Worm (Caenorhabditis elegans) whole organism, midembryonic: ENCODE data around the gene wdr-31.

Experiments used
- T22C8.4 ChIP-seq: fragments of 200-800 bp; sonication (Bioruptor generic); IDR thresholded peaks from 2 replicates; pipeline ENCODE4 v1.3.6; 2022; ENCODE audit warnings: missing genetic modification characterization, missing compliant biosample characterization
- flt-1 ChIP-seq: fragments of 200-800 bp; sonication (Bioruptor generic); IDR thresholded peaks from 2 replicates; pipeline ENCODE4 v1.3.6; 2022; ENCODE audit warnings: missing genetic modification characterization, missing compliant biosample characterization
- med-1 ChIP-seq: sonication (generic microtip); optimal IDR thresholded peaks from 2 replicates; lab custom pipeline; 2017; ENCODE audit warnings: missing genetic modification characterization, mild to moderate bottlenecking, missing compliant biosample characterization, antibody characterized with exemption, missing genetic modification reagents; ENCODE audit not compliant: insufficient read depth
- ztf-29 ChIP-seq: fragments of 200-800 bp; sonication (Bioruptor generic); IDR thresholded peaks from 2 replicates; pipeline ENCODE4 v1.3.6; 2022; ENCODE audit warnings: missing genetic modification reagents, missing genetic modification characterization, missing compliant biosample characterization

- TF ChIP-seq med-1 (GFP tag; lab: Kevin White, UChicago) (no peak), flt-1 (GFP tag; lab: Robert Waterston, UW) (no peak), T22C8.4 (GFP tag; lab: Robert Waterston, UW) (no peak), ztf-29 (GFP tag; lab: Robert Waterston, UW) (no peak)
Observed at ce11 chrII:2739619-2740018, 4.5 kb upstream of the wdr-31 start, which contains the start of gene T05A8.6.
